Worm (Caenorhabditis elegans) whole organism, L1 larva: ENCODE results near the gene gpa-4.

Source experiments
- C16A3.4 ChIP-seq: fragments of 150-350 bp; optimal IDR thresholded peaks from 2 replicates; lab custom pipeline; 2014; ENCODE audit warnings: missing biosample characterization, missing genetic modification characterization
- aha-1 ChIP-seq: fragments of 150-350 bp; optimal IDR thresholded peaks from 2 replicates; lab custom pipeline; 2014; ENCODE audit warnings: missing biosample characterization, missing genetic modification characterization
- ceh-63 ChIP-seq: fragments of 200-800 bp; sonication (Bioruptor generic); optimal IDR thresholded peaks from 2 replicates; lab custom pipeline; 2018; ENCODE audit warnings: mild to moderate bottlenecking, missing genetic modification characterization, missing compliant biosample characterization
- ceh-82 ChIP-seq, 3 experiments: fragments of 150-350 bp in 1 of 3; sonication (generic microtip) in 2 of 3; optimal IDR thresholded peaks; 2 replicates each; lab custom pipeline; 2014 to 2017; ENCODE audit warnings: missing biosample characterization in 3 of 3, missing genetic modification characterization in 3 of 3
- efl-3 ChIP-seq: fragments of 200-800 bp; sonication (Bioruptor generic); optimal IDR thresholded peaks from 2 replicates; lab custom pipeline; 2018; ENCODE audit warnings: mild to moderate bottlenecking, missing genetic modification characterization, missing compliant biosample characterization
- ets-5 ChIP-seq: fragments of 200-800 bp; sonication (Bioruptor generic); IDR thresholded peaks from 2 replicates; pipeline ENCODE4 v1.3.6; 2022; ENCODE audit warnings: missing genetic modification characterization, missing compliant biosample characterization
- fkh-8 ChIP-seq: sonication (generic microtip); optimal IDR thresholded peaks from 2 replicates; lab custom pipeline; 2016; ENCODE audit warnings: mild to moderate bottlenecking, missing genetic modification characterization, missing compliant biosample characterization
- hlh-4 ChIP-seq: sonication (generic microtip); optimal IDR thresholded peaks from 2 replicates; lab custom pipeline; 2016; ENCODE audit warnings: mild to moderate bottlenecking, missing genetic modification characterization, missing compliant biosample characterization
- jun-1 ChIP-seq: fragments of 150-350 bp; optimal IDR thresholded peaks from 2 replicates; lab custom pipeline; 2014; ENCODE audit warnings: missing biosample characterization, missing genetic modification reagents, missing genetic modification characterization
- lin-13 ChIP-seq: fragments of 150-350 bp; optimal IDR thresholded peaks from 2 replicates; lab custom pipeline; 2014; ENCODE audit warnings: missing biosample characterization, missing genetic modification reagents, missing genetic modification characterization
- lin-14 ChIP-seq: fragments of 200-800 bp; sonication (Bioruptor generic); optimal IDR thresholded peaks from 2 replicates; lab custom pipeline; 2018; ENCODE audit warnings: mild to moderate bottlenecking, missing genetic modification characterization, moderate library complexity, missing compliant biosample characterization
- nhr-19 ChIP-seq: fragments of 200-800 bp; sonication (Bioruptor generic); conservative IDR thresholded peaks from 2 replicates; pipeline ENCODE4 v1.3.6; 2022; ENCODE audit warnings: missing genetic modification characterization, missing compliant biosample characterization
- nhr-85 ChIP-seq: sonication (generic microtip); peaks from one replicate; lab custom pipeline; 2016; ENCODE audit warnings: missing genetic modification characterization, inconsistent platforms, missing compliant biosample characterization
- pag-3 ChIP-seq: sonication (generic microtip); optimal IDR thresholded peaks from 2 replicates; lab custom pipeline; 2017; ENCODE audit warnings: missing genetic modification characterization, mild to moderate bottlenecking, missing compliant biosample characterization, antibody characterized with exemption, borderline replicate concordance; ENCODE audit not compliant: insufficient read depth
- tlp-1 ChIP-seq: fragments of 150-350 bp; optimal IDR thresholded peaks from 2 replicates; lab custom pipeline; 2014; ENCODE audit warnings: missing biosample characterization, missing genetic modification characterization
- unc-30 ChIP-seq: sonication (generic microtip); optimal IDR thresholded peaks from 2 replicates; lab custom pipeline; 2017; ENCODE audit warnings: missing biosample characterization, missing genetic modification characterization

The gpa-4 gene

ce11 chrIV:454816-455215, 53.3 kb downstream of the gpa-4 start, which contains the start of the genes Y66H1A.8 and M04G7.5:
TSS of gene Y66H1A.8 (minus strand) at chrIV:454916.
TSS of gene M04G7.5 (plus strand) at chrIV:455073.
- TF ChIP-seq C16A3.4 (tag; lab: Kevin White, UChicago): no peak
- TF ChIP-seq fkh-8 (tag; lab: Kevin White, UChicago): no peak
- no peak for TF ChIP-seq aha-1 (tag; lab: Kevin White, UChicago)
- TF ChIP-seq efl-3: no peak
- no peak for TF ChIP-seq nhr-85 (tag; lab: Kevin White, UChicago)
- no peak for TF ChIP-seq unc-30 (tag; lab: Kevin White, UChicago)
- TF ChIP-seq pag-3 (tag; lab: Kevin White, UChicago): no peak
- TF ChIP-seq ets-5 (GFP tag; lab: Robert Waterston, UW): no peak
- TF ChIP-seq lin-14 (GFP tag; lab: Kevin White, UChicago): no peak
- no peak for TF ChIP-seq ceh-82 (tag; optimal IDR thresholded peaks at IDR 0.05; lab: Kevin White, UChicago)
- TF ChIP-seq hlh-4 (tag; lab: Kevin White, UChicago): no peak
- no peak for TF ChIP-seq ceh-63 (GFP tag; lab: Kevin White, UChicago)
- no peak for TF ChIP-seq nhr-19 (GFP tag; lab: Robert Waterston, UW)
- TF ChIP-seq jun-1 (tag; lab: Kevin White, UChicago): no peak
- TF ChIP-seq lin-13: no peak
- TF ChIP-seq tlp-1: no peak
- TF ChIP-seq, all 84 proteins: peak for 0
